Fruit fly (Drosophila melanogaster): Measurements from ENCODE around the gene dy.

dy gene

dm6 chrX:11818047-11818766 lies 39.6 kb upstream of the dy start (continued):
- peak; percentile 94 for TF ChIP-seq Mad (GFP tag; optimal IDR thresholded peaks at IDR 0.05)
- TF ChIP-seq pzg (GFP tag; optimal IDR thresholded peaks at IDR 0.05) = peak; percentile 13
- peak; percentile 85 for TF ChIP-seq CG33557 (GFP tag; optimal IDR thresholded peaks at IDR 0.05)
- peak; percentile 97 for TF ChIP-seq gem (tag; optimal IDR thresholded peaks at IDR 0.05)
- peak; percentile 39; the same call in 2 of the 3 replicates for TF ChIP-seq CG16813 (GFP tag; IDR thresholded peaks at IDR 0.05; ENCODE audit: partially characterized antibody)
- TF ChIP-seq CG14050 (GFP tag; IDR thresholded peaks at IDR 0.05) = peak; percentile 95
- peak; percentile 73 for TF ChIP-seq Ravus (GFP tag; IDR thresholded peaks at IDR 0.05)
- peak; percentile 96 for TF ChIP-seq zfh1 (GFP tag; IDR thresholded peaks at IDR 0.05)
- TF ChIP-seq CG7963 (GFP tag; IDR thresholded peaks at IDR 0.05; ENCODE audit: partially characterized antibody) = 0 out of 3 replicates have a peak, but pooled peaks have one; percentile 19
- peak; percentile 93 for TF ChIP-seq Spps (tag; optimal IDR thresholded peaks at IDR 0.05)
- TF ChIP-seq CG18476 (GFP tag; optimal IDR thresholded peaks at IDR 0.05) = peak; percentile 90
- TF ChIP-seq CG9817 (tag; optimal IDR thresholded peaks at IDR 0.05) = peak; percentile 87
- TF ChIP-seq CG8359 (GFP tag; optimal IDR thresholded peaks at IDR 0.05; ENCODE audit: borderline replicate concordance) = peak; percentile 78
- peak; percentile 95 for TF ChIP-seq CG10366 (GFP tag; IDR thresholded peaks at IDR 0.05)
- peak; percentile 68; the same call in 2 of the 3 replicates for TF ChIP-seq CG11560 (tag; IDR thresholded peaks at IDR 0.05)
- TF ChIP-seq jigr1 (GFP tag; IDR thresholded peaks at IDR 0.05) = peak; percentile 78; the same call in 2 of the 3 replicates
- peak in 1 of 2 experiments; percentile 98 for TF ChIP-seq eve (GFP tag; optimal IDR thresholded peaks at IDR 0.05)
- TF ChIP-seq chn (GFP tag; optimal IDR thresholded peaks at IDR 0.05) = peak; percentile 97
- peak; percentile 26 for TF ChIP-seq Sry-β (GFP tag; optimal IDR thresholded peaks at IDR 0.05)
- peak; percentile 40 for TF ChIP-seq CTCF (GFP tag; optimal IDR thresholded peaks at IDR 0.05)
- TF ChIP-seq ems (GFP tag; optimal IDR thresholded peaks at IDR 0.05) = peak; percentile 96
- peak; percentile 57; the same call in 2 of the 3 replicates for TF ChIP-seq knrl (GFP tag; IDR thresholded peaks at IDR 0.05; ENCODE audit: partially characterized antibody)
- peak; percentile 93 for TF ChIP-seq NfI (GFP tag; optimal IDR thresholded peaks at IDR 0.05)
- peak; percentile 94 for TF ChIP-seq slbo (GFP tag; IDR thresholded peaks at IDR 0.05)
- TF ChIP-seq CG15269 (tag; optimal IDR thresholded peaks at IDR 0.05) = peak; percentile 96
- TF ChIP-seq sqz (GFP tag; optimal IDR thresholded peaks at IDR 0.05) = peak; percentile 74
- 0 out of 2 replicates have a peak, but pooled peaks have one; percentile 30 for TF ChIP-seq inv (GFP tag; IDR thresholded peaks at IDR 0.05; ENCODE audit: partially characterized antibody)
- peak; percentile 70 for TF ChIP-seq CG17912 (GFP tag; optimal IDR thresholded peaks at IDR 0.05)
- peak; percentile 84 for TF ChIP-seq CG9932 (GFP tag; IDR thresholded peaks at IDR 0.05)
- TF ChIP-seq CG12299 (tag; optimal IDR thresholded peaks at IDR 0.05) = peak; percentile 88
- peak; percentile 84 for TF ChIP-seq CG4854 (GFP tag; optimal IDR thresholded peaks at IDR 0.05)
- TF ChIP-seq MTF-1 (GFP tag; optimal IDR thresholded peaks at IDR 0.05; ENCODE audit: borderline replicate concordance) = peak; percentile 82
- peak; percentile 52 for TF ChIP-seq CG3995 (GFP tag; optimal IDR thresholded peaks at IDR 0.05)
- peak; percentile 16 for TF ChIP-seq CG9797 (GFP tag; optimal IDR thresholded peaks at IDR 0.05)
- TF ChIP-seq Chrac-16 (GFP tag; optimal IDR thresholded peaks at IDR 0.05) = peak; percentile 95
- TF ChIP-seq NK7.1 (GFP tag; optimal IDR thresholded peaks at IDR 0.05) = peak; percentile 87
- peak; percentile 76 for TF ChIP-seq CG7271 (tag; optimal IDR thresholded peaks at IDR 0.05)
- TF ChIP-seq dysf (GFP tag; IDR thresholded peaks at IDR 0.05) = peak; percentile 94
- peak; percentile 82 for TF ChIP-seq klu (GFP tag; IDR thresholded peaks at IDR 0.05)
- peak; percentile 94 for TF ChIP-seq org-1 (GFP tag; optimal IDR thresholded peaks at IDR 0.05)
- TF ChIP-seq Lpt (GFP tag; optimal IDR thresholded peaks at IDR 0.05) = no peak
- peak; percentile 58; the same call in 2 of the 3 replicates for TF ChIP-seq HLH4C (GFP tag; IDR thresholded peaks at IDR 0.05; ENCODE audit: partially characterized antibody)
- TF ChIP-seq CG31224 (GFP tag; IDR thresholded peaks at IDR 0.05) = peak; percentile 82
- peak; percentile 95 for TF ChIP-seq Fer1 (GFP tag; optimal IDR thresholded peaks at IDR 0.05)
- peak; percentile 94 for TF ChIP-seq CG10979 (tag; optimal IDR thresholded peaks at IDR 0.05)
- peak; percentile 92 for TF ChIP-seq CG17361 (GFP tag; IDR thresholded peaks at IDR 0.05)
- peak; percentile 91 for TF ChIP-seq Hr3 (GFP tag; optimal IDR thresholded peaks at IDR 0.05)
- peak; percentile 89 for TF ChIP-seq CG10654 (GFP tag; optimal IDR thresholded peaks at IDR 0.05)
- no peak for TF ChIP-seq zen2 (GFP tag; IDR thresholded peaks at IDR 0.05; ENCODE audit: partially characterized antibody)
